Fruit fly (Drosophila melanogaster) whole organism, embryonic: ENCODE results near the gene Rbp6.

Experiments
- Ada2b ChIP-seq: fragments of 200-800 bp; sonication (Bioruptor generic); IDR thresholded peaks from 2 replicates; pipeline ENCODE4 v1.3.6; 2022; ENCODE audit warnings: missing biosample characterization, missing genetic modification characterization
- CG11085 ChIP-seq: fragments of 200-800 bp; sonication (Bioruptor generic); IDR thresholded peaks from 2 replicates; pipeline ENCODE4 v1.3.6; 2022; ENCODE audit warnings: missing biosample characterization, missing genetic modification characterization
- CG12104 ChIP-seq: fragments of 200-800 bp; sonication (Bioruptor generic); optimal IDR thresholded peaks from 3 replicates; lab custom pipeline; 2016; ENCODE audit warnings: missing biosample characterization, missing genetic modification characterization
- CG12659 ChIP-seq: fragments of 200-800 bp; sonication (Bioruptor generic); optimal IDR thresholded peaks from 3 replicates; lab custom pipeline; 2017; ENCODE audit warnings: mild to moderate bottlenecking, missing biosample characterization, missing genetic modification reagents, missing genetic modification characterization
- CG15601 ChIP-seq: fragments of 200-800 bp; sonication (Bioruptor generic); optimal IDR thresholded peaks from 3 replicates; lab custom pipeline; 2019; ENCODE audit warnings: missing biosample characterization, mild to moderate bottlenecking, missing genetic modification characterization, moderate library complexity
- CG15696 ChIP-seq: fragments of 200-800 bp; sonication (Bioruptor generic); optimal IDR thresholded peaks from 2 replicates; lab custom pipeline; 2019; ENCODE audit warnings: missing biosample characterization, mild to moderate bottlenecking, missing genetic modification characterization, moderate library complexity
- CG1603 ChIP-seq: fragments of 200-800 bp; sonication (Bioruptor generic); optimal IDR thresholded peaks from 2 replicates; lab custom pipeline; 2019; ENCODE audit warnings: missing biosample characterization, mild to moderate bottlenecking, missing genetic modification characterization, moderate library complexity
- CG17359 ChIP-seq: fragments of 200-800 bp; sonication (Bioruptor generic); optimal IDR thresholded peaks from 3 replicates; lab custom pipeline; 2018; ENCODE audit warnings: missing biosample characterization, mild to moderate bottlenecking, missing genetic modification characterization, moderate library complexity
- CG18599 ChIP-seq: fragments of 200-800 bp; sonication (Bioruptor generic); optimal IDR thresholded peaks from 3 replicates; lab custom pipeline; 2017; ENCODE audit warnings: missing biosample characterization, missing genetic modification characterization, mild to moderate bottlenecking, moderate library complexity, missing genetic modification reagents
- CG2120 ChIP-seq: fragments of 200-800 bp; sonication (Bioruptor generic); optimal IDR thresholded peaks from 3 replicates; lab custom pipeline; 2016; ENCODE audit warnings: missing biosample characterization, missing genetic modification characterization
- CG31224 ChIP-seq: fragments of 200-800 bp; sonication (Bioruptor generic); IDR thresholded peaks from 2 replicates; pipeline ENCODE4 v1.3.6; 2022; ENCODE audit warnings: missing biosample characterization, missing genetic modification characterization
- CG31441 ChIP-seq: fragments of 200-800 bp; sonication (Bioruptor generic); IDR thresholded peaks from 2 replicates; pipeline ENCODE4 v1.3.6; 2022; ENCODE audit warnings: missing biosample characterization, missing genetic modification characterization
- CG3847 ChIP-seq: fragments of 200-800 bp; sonication (Bioruptor generic); IDR thresholded peaks from 2 replicates; pipeline ENCODE4 v1.3.6; 2022; ENCODE audit warnings: missing biosample characterization, missing genetic modification characterization
- CG42726 ChIP-seq: fragments of 200-800 bp; sonication (Bioruptor generic); IDR thresholded peaks from 2 replicates; pipeline ENCODE4 v1.3.6; 2022; ENCODE audit warnings: missing biosample characterization, missing genetic modification characterization; ENCODE audit not compliant: partially characterized antibody
- CG5180 ChIP-seq: fragments of 200-800 bp; sonication (Bioruptor generic); optimal IDR thresholded peaks from 3 replicates; lab custom pipeline; 2017; ENCODE audit warnings: missing biosample characterization, missing genetic modification characterization, mild to moderate bottlenecking, moderate library complexity, missing genetic modification reagents
- CG6689 ChIP-seq: fragments of 200-800 bp; sonication (Bioruptor generic); IDR thresholded peaks from 2 replicates; pipeline ENCODE4 v1.3.6; 2022; ENCODE audit warnings: missing biosample characterization, missing genetic modification characterization
- CG7556 ChIP-seq: fragments of 200-800 bp; sonication (Bioruptor generic); optimal IDR thresholded peaks from 2 replicates; lab custom pipeline; 2017; ENCODE audit warnings: missing biosample characterization, mild to moderate bottlenecking, missing genetic modification characterization
- CG8924 ChIP-seq: fragments of 200-800 bp; optimal IDR thresholded peaks from 3 replicates; lab custom pipeline; 2019; ENCODE audit warnings: missing biosample characterization, mild to moderate bottlenecking, missing genetic modification characterization, moderate library complexity
- CG9609 ChIP-seq: fragments of 200-800 bp; sonication (Bioruptor generic); optimal IDR thresholded peaks from 3 replicates; lab custom pipeline; 2016; ENCODE audit warnings: missing biosample characterization, missing genetic modification characterization
- CG9727 ChIP-seq: fragments of 200-800 bp; sonication (Bioruptor generic); optimal IDR thresholded peaks from 3 replicates; lab custom pipeline; 2017; ENCODE audit warnings: missing biosample characterization, mild to moderate bottlenecking, missing genetic modification characterization
- CTCF ChIP-seq: fragments of 200-800 bp; sonication (Bioruptor generic); optimal IDR thresholded peaks from 2 replicates; lab custom pipeline; 2017; ENCODE audit warnings: missing biosample characterization, mild to moderate bottlenecking, missing genetic modification characterization, moderate library complexity
- Doc3 ChIP-seq: fragments of 200-800 bp; sonication (Bioruptor generic); IDR thresholded peaks from 3 replicates; pipeline ENCODE4 v1.3.6; 2022; ENCODE audit warnings: missing biosample characterization, missing genetic modification characterization; ENCODE audit not compliant: partially characterized antibody
- Elba2 ChIP-seq: fragments of 200-800 bp; sonication (Bioruptor generic); optimal IDR thresholded peaks from 3 replicates; lab custom pipeline; 2016; ENCODE audit warnings: missing biosample characterization, missing genetic modification characterization
- Fer1 ChIP-seq: fragments of 200-800 bp; sonication (Bioruptor generic); optimal IDR thresholded peaks from 2 replicates; lab custom pipeline; 2017; ENCODE audit warnings: missing biosample characterization, mild to moderate bottlenecking, missing genetic modification characterization
- Fer3 ChIP-seq: fragments of 200-800 bp; sonication (Bioruptor generic); optimal IDR thresholded peaks from 2 replicates; lab custom pipeline; 2018; ENCODE audit warnings: missing biosample characterization, mild to moderate bottlenecking, missing genetic modification characterization, moderate library complexity
- Hr3 ChIP-seq: fragments of 200-800 bp; sonication (Bioruptor generic); optimal IDR thresholded peaks from 3 replicates; lab custom pipeline; 2016; ENCODE audit warnings: missing biosample characterization, missing genetic modification characterization
- Hr51 ChIP-seq, 2 experiments: fragments of 200-800 bp; sonication (Bioruptor generic); optimal IDR thresholded peaks; 2 replicates in 1 of 2; 3 replicates in 1 of 2; lab custom pipeline; 2016 to 2018; ENCODE audit warnings: missing biosample characterization in 2 of 2, missing genetic modification characterization in 2 of 2, mild to moderate bottlenecking in 1 of 2, moderate library complexity in 1 of 2
- Vsx1 ChIP-seq: fragments of 200-800 bp; sonication (Bioruptor generic); optimal IDR thresholded peaks from 2 replicates; lab custom pipeline; 2017; ENCODE audit warnings: missing biosample characterization, mild to moderate bottlenecking, missing genetic modification characterization, missing genetic modification reagents
- Xbp1 ChIP-seq: fragments of 200-800 bp; sonication (Bioruptor generic); optimal IDR thresholded peaks from 3 replicates; lab custom pipeline; 2016; ENCODE audit warnings: missing biosample characterization, mild to moderate bottlenecking, missing genetic modification characterization
- aop ChIP-seq: fragments of 200-800 bp; sonication (Bioruptor generic); IDR thresholded peaks from 2 replicates; pipeline ENCODE4 v1.3.6; 2022; ENCODE audit warnings: missing biosample characterization, missing genetic modification characterization
- bsh ChIP-seq, 2 experiments: fragments of 200-800 bp; sonication (Bioruptor generic); optimal IDR thresholded peaks; 2 replicates each; lab custom pipeline; 2017 to 2018; ENCODE audit warnings: mild to moderate bottlenecking in 2 of 2, missing biosample characterization in 2 of 2, missing genetic modification characterization in 2 of 2, moderate library complexity in 1 of 2
- ci ChIP-seq: fragments of 200-800 bp; sonication (Bioruptor generic); IDR thresholded peaks from 3 replicates; pipeline ENCODE4 v1.3.6; 2022; ENCODE audit warnings: missing biosample characterization, missing genetic modification characterization
- da ChIP-seq: fragments of 200-800 bp; sonication (Bioruptor generic); optimal IDR thresholded peaks from 2 replicates; lab custom pipeline; 2016; ENCODE audit warnings: missing biosample characterization, missing genetic modification characterization
- fd96Cb ChIP-seq: fragments of 200-800 bp; sonication (Bioruptor generic); optimal IDR thresholded peaks from 2 replicates; lab custom pipeline; 2018; ENCODE audit warnings: missing biosample characterization, mild to moderate bottlenecking, missing genetic modification characterization, moderate library complexity
- h ChIP-seq: fragments of >200 bp; optimal IDR thresholded peaks from 2 replicates; lab custom pipeline; 2017
- lab ChIP-seq: fragments of 200-800 bp; sonication (Bioruptor generic); optimal IDR thresholded peaks from 3 replicates; lab custom pipeline; 2017; ENCODE audit warnings: missing biosample characterization, missing genetic modification characterization, mild to moderate bottlenecking, moderate library complexity, missing genetic modification reagents
- pan ChIP-seq, 4 experiments: fragments of >200 bp in 3 of 4; fragments of 200-800 bp in 1 of 4; sonication (Bioruptor generic) in 1 of 4; optimal IDR thresholded peaks in 3 of 4; IDR thresholded peaks in 1 of 4; 2 replicates each; pipeline versions ENCODE4 v1.3.6 to Lab custom; 2017 to 2022; ENCODE audit warnings: missing biosample characterization in 2 of 4, missing genetic modification characterization in 2 of 4, mixed read lengths in 1 of 4
- prd ChIP-seq, 3 experiments: fragments of >200 bp in 2 of 3; fragments of 200-800 bp in 1 of 3; sonication (Bioruptor generic) in 1 of 3; optimal IDR thresholded peaks in 2 of 3; IDR thresholded peaks in 1 of 3; 2 replicates in 2 of 3; 3 replicates in 1 of 3; pipeline versions ENCODE4 v1.3.6 to Lab custom; 2017 to 2022; ENCODE audit warnings: missing biosample characterization in 1 of 3, missing genetic modification characterization in 1 of 3
- row ChIP-seq: fragments of 200-800 bp; sonication (Bioruptor generic); IDR thresholded peaks from 3 replicates; pipeline ENCODE4 v1.3.6; 2022; ENCODE audit warnings: missing biosample characterization, missing genetic modification characterization
- sens ChIP-seq: fragments of 200-800 bp; sonication (Bioruptor generic); peaks from one replicate; lab custom pipeline; 2016; ENCODE audit warnings: missing biosample characterization, missing genetic modification characterization
- tap ChIP-seq: fragments of 200-800 bp; optimal IDR thresholded peaks from 3 replicates; lab custom pipeline; 2019; ENCODE audit warnings: missing biosample characterization, mild to moderate bottlenecking, missing genetic modification characterization, moderate library complexity
- tio ChIP-seq: fragments of 200-800 bp; sonication (Bioruptor generic); optimal IDR thresholded peaks from 2 replicates; lab custom pipeline; 2017; ENCODE audit warnings: missing biosample characterization, missing genetic modification characterization, inconsistent platforms
- vfl ChIP-seq: fragments of 200-800 bp; sonication (Bioruptor generic); optimal IDR thresholded peaks from 2 replicates; lab custom pipeline; 2016; ENCODE audit warnings: missing biosample characterization, missing genetic modification characterization
- vvl ChIP-seq: fragments of 200-800 bp; sonication (Bioruptor generic); IDR thresholded peaks from 2 replicates; pipeline ENCODE4 v1.3.6; 2022; ENCODE audit warnings: missing biosample characterization, missing genetic modification characterization
- wor ChIP-seq: fragments of 200-800 bp; sonication (Bioruptor generic); IDR thresholded peaks from 2 replicates; pipeline ENCODE4 v1.3.6; 2022; ENCODE audit warnings: missing biosample characterization, missing genetic modification characterization

Rbp6 gene

dm6 chr3L:17209402-17209801, 28.6 kb downstream of the Rbp6 start (continued):
- TF ChIP-seq pan (optimal IDR thresholded peaks at IDR 0.05; lab: Kevin White, UChicago) (no peak), pan (GFP tag; optimal IDR thresholded peaks at IDR 0.05 in 1 of 2, IDR thresholded peaks at IDR 0.05 in 1 of 2) (peak in 1 of 2 experiments; percentile 17), aop (GFP tag; lab: Robert Waterston, UW) (no peak), Hr51 (GFP tag; optimal IDR thresholded peaks at IDR 0.05; lab: Kevin White, UChicago) (peak in 1 of 2 experiments; percentile 28), CG12104 (GFP tag; lab: Kevin White, UChicago) (no peak), CG15601 (tag; lab: Kevin White, UChicago) (peak; percentile 12), h (lab: Kevin White, UChicago) (no peak), Ada2b (0 out of 2 replicates have a peak, but pooled peaks have one; percentile 10), sens (GFP tag; lab: Kevin White, UChicago) (peak; percentile 83), lab (GFP tag; lab: Kevin White, UChicago) (peak; percentile 16), CG31224 (GFP tag; lab: Robert Waterston, UW) (no peak), Doc3 (GFP tag; lab: Robert Waterston, UW) (no peak), CG11085 (GFP tag; lab: Robert Waterston, UW) (no peak), vvl (GFP tag; lab: Robert Waterston, UW) (peak; percentile 42; the same call in 1 of the 2 replicates), CG31441 (0 out of 2 replicates have a peak, but pooled peaks have one; percentile 35), CG9609 (GFP tag; lab: Kevin White, UChicago) (no peak), Hr3 (peak; percentile 7), Xbp1 (GFP tag; lab: Kevin White, UChicago) (peak; percentile 12), CG7556 (peak; percentile 1), CG1603 (tag; lab: Kevin White, UChicago) (peak; percentile 30), ci (peak; percentile 66; the same call in 2 of the 3 replicates), CG6689 (0 out of 2 replicates have a peak, but pooled peaks have one; percentile 18), CG9727 (GFP tag; lab: Kevin White, UChicago) (peak; percentile 28), CG18599 (GFP tag; lab: Kevin White, UChicago) (peak; percentile 24), Vsx1 (GFP tag; lab: Kevin White, UChicago) (no peak), tio (GFP tag; lab: Kevin White, UChicago) (peak; percentile 10), Elba2 (peak; percentile 52), bsh (GFP tag; optimal IDR thresholded peaks at IDR 0.05; lab: Kevin White, UChicago) (no peak), da (no peak), Fer3 (peak; percentile 9), CG12659 (no peak), CG8924 (peak; percentile 8), tap (peak; percentile 4), CG3847 (GFP tag; lab: Robert Waterston, UW) (0 out of 2 replicates have a peak, but pooled peaks have one; percentile 10), CG15696 (tag; lab: Kevin White, UChicago) (no peak), Fer1 (GFP tag; lab: Kevin White, UChicago) (peak; percentile 6), CG2120 (GFP tag; lab: Kevin White, UChicago) (peak; percentile 9), row (GFP tag; lab: Robert Waterston, UW) (peak; percentile 26; the same call in 1 of the 3 replicates), prd (optimal IDR thresholded peaks at IDR 0.05; lab: Kevin White, UChicago) (no peak), prd (GFP tag; IDR thresholded peaks at IDR 0.05; lab: Robert Waterston, UW) (peak; percentile 73)

- TF ChIP-seq fd96Cb (tag; lab: Kevin White, UChicago), result no peak
- peak; percentile 69 for TF ChIP-seq CTCF (GFP tag; lab: Kevin White, UChicago)
- TF ChIP-seq CG5180 (GFP tag; lab: Kevin White, UChicago), result no peak
- no peak for TF ChIP-seq wor (GFP tag; lab: Robert Waterston, UW)
- TF ChIP-seq CG42726 (GFP tag; lab: Robert Waterston, UW), result no peak
- TF ChIP-seq CG17359, result no peak
- no peak for TF ChIP-seq vfl
These were observed 29.4 kb downstream of the Rbp6 start for dm6 chr3L:17208601-17209000.
